Worm (Caenorhabditis elegans) whole organism, L3 larva: ENCODE results near the gene F20A1.2.

ENCODE experiments used
- R02D3.7 ChIP-seq: fragments of 150-350 bp; optimal IDR thresholded peaks from 2 replicates; lab custom pipeline; 2014; ENCODE audit warnings: missing biosample characterization, missing genetic modification characterization
- ZK546.5 ChIP-seq: sonication (generic microtip); optimal IDR thresholded peaks from 2 replicates; lab custom pipeline; 2017; ENCODE audit warnings: missing biosample characterization, missing genetic modification characterization
- ceh-16 ChIP-seq: sonication (generic microtip); optimal IDR thresholded peaks from 2 replicates; lab custom pipeline; 2017; ENCODE audit warnings: missing biosample characterization, missing genetic modification characterization
- ceh-28 ChIP-seq: fragments of 150-350 bp; optimal IDR thresholded peaks from 2 replicates; lab custom pipeline; 2014; ENCODE audit warnings: missing biosample characterization, missing genetic modification reagents, missing genetic modification characterization
- daf-12 ChIP-seq: fragments of 150-350 bp; optimal IDR thresholded peaks from 2 replicates; lab custom pipeline; 2014; ENCODE audit warnings: missing biosample characterization, missing genetic modification reagents, missing genetic modification characterization
- egl-27 ChIP-seq: sonication (generic microtip); optimal IDR thresholded peaks from 4 replicates; lab custom pipeline; 2017; ENCODE audit warnings: missing biosample characterization, missing genetic modification reagents, missing genetic modification characterization
- egl-5 ChIP-seq: fragments of 150-350 bp; optimal IDR thresholded peaks from 2 replicates; lab custom pipeline; 2017; ENCODE audit warnings: missing biosample characterization, missing genetic modification reagents, missing genetic modification characterization, inconsistent platforms
- eor-1 ChIP-seq, 2 experiments: fragments of 150-350 bp; optimal IDR thresholded peaks; 2 replicates each; lab custom pipeline; 2014 to 2018; ENCODE audit warnings: missing biosample characterization in 2 of 2, missing genetic modification characterization in 2 of 2
- fkh-2 ChIP-seq: fragments of 150-350 bp; optimal IDR thresholded peaks from 2 replicates; lab custom pipeline; 2014; ENCODE audit warnings: missing biosample characterization, missing genetic modification reagents, missing genetic modification characterization
- fos-1 ChIP-seq: fragments of 150-350 bp; optimal IDR thresholded peaks from 2 replicates; lab custom pipeline; 2014; ENCODE audit warnings: missing biosample characterization, missing genetic modification characterization
- hmg-11 ChIP-seq: sonication (generic microtip); optimal IDR thresholded peaks from 2 replicates; lab custom pipeline; 2016; ENCODE audit warnings: missing genetic modification characterization, missing compliant biosample characterization
- jun-1 ChIP-seq: fragments of 150-350 bp; optimal IDR thresholded peaks from 2 replicates; lab custom pipeline; 2014; ENCODE audit warnings: missing biosample characterization, missing genetic modification reagents, missing genetic modification characterization
- lin-15B ChIP-seq: fragments of 150-350 bp; optimal IDR thresholded peaks from 2 replicates; lab custom pipeline; 2014; ENCODE audit warnings: missing biosample characterization, missing genetic modification characterization
- lin-39 ChIP-seq: fragments of 150-350 bp; optimal IDR thresholded peaks from 2 replicates; lab custom pipeline; 2018; ENCODE audit warnings: missing biosample characterization, missing genetic modification reagents, missing genetic modification characterization
- lsy-12 ChIP-seq: sonication (generic microtip); optimal IDR thresholded peaks from 2 replicates; lab custom pipeline; 2016; ENCODE audit warnings: mild to moderate bottlenecking, missing genetic modification characterization, missing compliant biosample characterization
- mdl-1 ChIP-seq: fragments of 150-350 bp; optimal IDR thresholded peaks from 2 replicates; lab custom pipeline; 2014; ENCODE audit warnings: missing biosample characterization, missing genetic modification characterization
- nfya-1 ChIP-seq: sonication (generic microtip); optimal IDR thresholded peaks from 2 replicates; lab custom pipeline; 2017; ENCODE audit warnings: missing genetic modification characterization, mild to moderate bottlenecking, missing compliant biosample characterization, antibody characterized with exemption, moderate library complexity; ENCODE audit not compliant: insufficient read depth
- nhr-11 ChIP-seq: fragments of 150-350 bp; optimal IDR thresholded peaks from 2 replicates; lab custom pipeline; 2014; ENCODE audit warnings: missing biosample characterization, missing genetic modification characterization
- nhr-12 ChIP-seq: fragments of 150-350 bp; optimal IDR thresholded peaks from 2 replicates; lab custom pipeline; 2014; ENCODE audit warnings: missing biosample characterization, missing genetic modification characterization
- nhr-23 ChIP-seq: fragments of 150-350 bp; optimal IDR thresholded peaks from 2 replicates; lab custom pipeline; 2014; ENCODE audit warnings: missing biosample characterization, missing genetic modification reagents, missing genetic modification characterization
- nhr-237 ChIP-seq: fragments of 150-350 bp; optimal IDR thresholded peaks from 2 replicates; lab custom pipeline; 2014; ENCODE audit warnings: missing biosample characterization, missing genetic modification characterization
- nhr-25 ChIP-seq: sonication (generic microtip); optimal IDR thresholded peaks from 2 replicates; lab custom pipeline; 2017; ENCODE audit warnings: missing biosample characterization, missing genetic modification characterization
- nhr-67 ChIP-seq: fragments of 150-350 bp; optimal IDR thresholded peaks from 2 replicates; lab custom pipeline; 2014; ENCODE audit warnings: missing biosample characterization, missing genetic modification characterization
- nhr-76 ChIP-seq: fragments of 150-350 bp; sonication (generic microtip); optimal IDR thresholded peaks from 5 replicates; lab custom pipeline; 2014; ENCODE audit warnings: missing biosample characterization, missing genetic modification characterization
- nhr-77 ChIP-seq: fragments of 150-350 bp; optimal IDR thresholded peaks from 2 replicates; lab custom pipeline; 2014; ENCODE audit warnings: missing biosample characterization, missing genetic modification characterization
- pqm-1 ChIP-seq: fragments of 150-350 bp; optimal IDR thresholded peaks from 2 replicates; lab custom pipeline; 2017; ENCODE audit warnings: missing biosample characterization, missing genetic modification characterization, inconsistent platforms
- tbx-2 ChIP-seq: sonication (generic microtip); optimal IDR thresholded peaks from 2 replicates; lab custom pipeline; 2016; ENCODE audit warnings: mild to moderate bottlenecking, missing genetic modification characterization, missing compliant biosample characterization
- unc-39 ChIP-seq: sonication (generic microtip); optimal IDR thresholded peaks from 4 replicates; lab custom pipeline; 2017; ENCODE audit warnings: missing biosample characterization, missing genetic modification characterization
- unc-62 ChIP-seq: fragments of 150-350 bp; sonication (generic microtip); optimal IDR thresholded peaks from 4 replicates; lab custom pipeline; 2014; ENCODE audit warnings: missing biosample characterization, missing genetic modification reagents, missing genetic modification characterization
- zag-1 ChIP-seq: fragments of 150-350 bp; optimal IDR thresholded peaks from 2 replicates; lab custom pipeline; 2014; ENCODE audit warnings: missing biosample characterization, missing genetic modification characterization
- ztf-4 ChIP-seq: fragments of 150-350 bp; optimal IDR thresholded peaks from 2 replicates; lab custom pipeline; 2014; ENCODE audit warnings: missing biosample characterization, missing genetic modification characterization

F20A1.2 gene

ce11 chrV:7036475-7036874, 9.6 kb upstream of the F20A1.2 start, which contains the start of gene twk-11:
twk-11 (minus strand) TSS chrV:7036575.
- TF ChIP-seq nhr-23 (tag; lab: Kevin White, UChicago), result no peak
- TF ChIP-seq mdl-1 (tag; lab: Kevin White, UChicago), result no peak
- no peak for TF ChIP-seq zag-1
- TF ChIP-seq nhr-12 (tag; lab: Kevin White, UChicago), result no peak
- TF ChIP-seq pqm-1, result no peak

ce11 chrV:7047512-7047911, 1.4 kb downstream of the F20A1.2 start, which contains the start of gene F20A1.8:
F20A1.8 (minus strand) TSS chrV:7047612.
- no peak for TF ChIP-seq ceh-16 (tag; lab: Kevin White, UChicago)
- no peak for TF ChIP-seq daf-12 (tag; lab: Kevin White, UChicago)
- no peak for TF ChIP-seq hmg-11
- TF ChIP-seq lin-15B, result no peak
- no peak for TF ChIP-seq lsy-12 (tag; lab: Kevin White, UChicago)
- no peak for TF ChIP-seq nhr-77
- no peak for TF ChIP-seq nhr-76 (tag; lab: Kevin White, UChicago)
- TF ChIP-seq nhr-237 (tag; lab: Kevin White, UChicago), result no peak
- no peak for TF ChIP-seq egl-5 (tag; lab: Kevin White, UChicago)
- TF ChIP-seq nhr-23 (tag; lab: Kevin White, UChicago), result no peak
- TF ChIP-seq ceh-28 (tag; lab: Kevin White, UChicago), result no peak

ce11 chrV:7050153-7050552, 4.0 kb downstream of the F20A1.2 start:
- no peak for TF ChIP-seq daf-12 (tag; lab: Kevin White, UChicago)
- TF ChIP-seq jun-1 (tag; lab: Kevin White, UChicago), result no peak
- TF ChIP-seq nfya-1 (tag; lab: Kevin White, UChicago), result no peak
- no peak for TF ChIP-seq tbx-2 (tag; lab: Kevin White, UChicago)
- TF ChIP-seq, all 47 proteins: peak for 0

- TF ChIP-seq lsy-12 (tag; lab: Kevin White, UChicago) (no peak), R02D3.7 (tag; lab: Kevin White, UChicago) (no peak), fos-1 (tag; lab: Kevin White, UChicago) (no peak), eor-1 (tag; optimal IDR thresholded peaks at IDR 0.05; lab: Kevin White, UChicago) (no peak), nhr-12 (tag; lab: Kevin White, UChicago) (no peak), nhr-237 (tag; lab: Kevin White, UChicago) (no peak), pqm-1 (no peak), ZK546.5 (tag; lab: Kevin White, UChicago) (no peak), nfya-1 (tag; lab: Kevin White, UChicago) (no peak), nhr-77 (no peak), ztf-4 (tag; lab: Kevin White, UChicago) (no peak), nhr-67 (tag; lab: Kevin White, UChicago) (no peak), daf-12 (tag; lab: Kevin White, UChicago) (no peak), zag-1 (no peak), lin-15B (no peak), egl-27 (no peak), unc-39 (tag; lab: Kevin White, UChicago) (no peak), mdl-1 (tag; lab: Kevin White, UChicago) (no peak)
- TF ChIP-seq, all 47 proteins: peak for 0
Measured at ce11 chrV:7051133-7051765, 5.1 kb downstream of the F20A1.2 start, which contains the start of the genes tofu-2 and spig-1. tofu-2 (minus strand) TSS chrV:7051248. spig-1 (plus strand) TSS chrV:7051715.

- no peak for TF ChIP-seq nhr-237 (tag; lab: Kevin White, UChicago)
- TF ChIP-seq daf-12 (tag; lab: Kevin White, UChicago), result no peak
- TF ChIP-seq fkh-2, result no peak
- no peak for TF ChIP-seq nhr-76 (tag; lab: Kevin White, UChicago)
- no peak for TF ChIP-seq ceh-16 (tag; lab: Kevin White, UChicago)
- no peak for TF ChIP-seq lin-15B
- TF ChIP-seq lsy-12 (tag; lab: Kevin White, UChicago), result no peak
- no peak for TF ChIP-seq nhr-11 (tag; lab: Kevin White, UChicago)
- no peak for TF ChIP-seq lin-39 (tag; lab: Kevin White, UChicago)
- TF ChIP-seq nhr-12 (tag; lab: Kevin White, UChicago), result no peak
- no peak for TF ChIP-seq unc-62 (GFP tag; lab: Kevin White, UChicago)
- TF ChIP-seq nhr-25, result no peak
- TF ChIP-seq pqm-1, result no peak
Measured at ce11 chrV:7053100-7053499, 7.0 kb downstream of the F20A1.2 start, which contains the start of gene txt-17. txt-17 (minus strand) TSS chrV:7053200.
